Worm (Caenorhabditis elegans) whole organism, early embryonic: ENCODE data around the gene vha-12.

Experiments
- B0310.2 ChIP-seq: sonication (generic microtip); optimal IDR thresholded peaks from 2 replicates; lab custom pipeline; 2016; ENCODE audit warnings: mild to moderate bottlenecking, missing genetic modification characterization, missing compliant biosample characterization
- F13C5.2 ChIP-seq: sonication (generic microtip); optimal IDR thresholded peaks from 2 replicates; lab custom pipeline; 2017; ENCODE audit warnings: mild to moderate bottlenecking, missing genetic modification characterization, inconsistent platforms, missing compliant biosample characterization
- aly-1 ChIP-seq: sonication (generic microtip); optimal IDR thresholded peaks from 2 replicates; lab custom pipeline; 2016; ENCODE audit warnings: missing genetic modification characterization, missing compliant biosample characterization
- ama-1 ChIP-seq: fragments of 150-350 bp; optimal IDR thresholded peaks from 2 replicates; lab custom pipeline; 2014
- ceh-13 ChIP-seq: fragments of 200-800 bp; sonication (Bioruptor generic); optimal IDR thresholded peaks from 2 replicates; lab custom pipeline; 2018; ENCODE audit warnings: mild to moderate bottlenecking, missing genetic modification characterization, missing compliant biosample characterization
- ceh-36 ChIP-seq: sonication (generic microtip); optimal IDR thresholded peaks from 2 replicates; lab custom pipeline; 2016; ENCODE audit warnings: missing genetic modification characterization, inconsistent platforms, missing compliant biosample characterization
- ets-7 ChIP-seq: sonication (generic microtip); optimal IDR thresholded peaks from 2 replicates; lab custom pipeline; 2016; ENCODE audit warnings: missing genotype, missing genetic modification characterization, missing compliant biosample characterization
- flt-1 ChIP-seq: fragments of 200-800 bp; sonication (Bioruptor generic); IDR thresholded peaks from 2 replicates; pipeline ENCODE4 v1.3.6; 2022; ENCODE audit warnings: missing genetic modification characterization, missing compliant biosample characterization
- hmbx-1 ChIP-seq: sonication (generic microtip); optimal IDR thresholded peaks from 2 replicates; lab custom pipeline; 2016; ENCODE audit warnings: mild to moderate bottlenecking, missing genetic modification characterization, missing compliant biosample characterization
- hmg-4 ChIP-seq: fragments of 200-800 bp; sonication (Bioruptor generic); optimal IDR thresholded peaks from 2 replicates; lab custom pipeline; 2018; ENCODE audit warnings: mild to moderate bottlenecking, missing genetic modification characterization, missing compliant biosample characterization
- hnd-1 ChIP-seq: sonication (generic microtip); optimal IDR thresholded peaks from 2 replicates; lab custom pipeline; 2016; ENCODE audit warnings: missing genetic modification characterization, missing compliant biosample characterization
- pes-1 ChIP-seq: fragments of 200-800 bp; sonication (Bioruptor generic); IDR thresholded peaks from 2 replicates; pipeline ENCODE4 v1.3.6; 2022; ENCODE audit warnings: missing genetic modification reagents, missing genetic modification characterization, missing compliant biosample characterization
- scrt-1 ChIP-seq: fragments of 200-800 bp; sonication (Bioruptor generic); IDR thresholded peaks from 2 replicates; pipeline ENCODE4 v1.3.6; 2022; ENCODE audit warnings: missing genetic modification characterization, missing compliant biosample characterization
- sea-1 ChIP-seq: fragments of 200-800 bp; sonication (Bioruptor generic); conservative IDR thresholded peaks from 2 replicates; pipeline ENCODE4 v1.3.6; 2022; ENCODE audit warnings: missing genetic modification characterization, missing compliant biosample characterization
- tbx-11 ChIP-seq: fragments of 200-800 bp; sonication (Bioruptor generic); IDR thresholded peaks from 2 replicates; pipeline ENCODE4 v1.3.6; 2022; ENCODE audit warnings: missing genetic modification characterization, missing compliant biosample characterization
- tbx-37 ChIP-seq: fragments of 200-800 bp; sonication (Bioruptor generic); conservative IDR thresholded peaks from 2 replicates; pipeline ENCODE4 v1.3.6; 2022; ENCODE audit warnings: missing genetic modification reagents, missing genetic modification characterization, missing compliant biosample characterization
- tra-4 ChIP-seq: sonication (generic microtip); optimal IDR thresholded peaks from 2 replicates; lab custom pipeline; 2017; ENCODE audit warnings: missing genetic modification characterization, missing compliant biosample characterization

vha-12 gene

ce11 chrX:4222779-4223387 is 32.0 kb downstream of the vha-12 start:
- TF ChIP-seq ama-1 (no peak), B0310.2 (peak; percentile 37), ceh-36 (tag; lab: Kevin White, UChicago) (no peak), hnd-1 (no peak), scrt-1 (GFP tag; lab: Robert Waterston, UW) (no peak), ets-7 (tag; lab: Kevin White, UChicago) (no peak), pes-1 (GFP tag; lab: Robert Waterston, UW) (0 out of 2 replicates have a peak, but pooled peaks have one; percentile 24), hmbx-1 (no peak), aly-1 (tag; lab: Kevin White, UChicago) (no peak), tbx-37 (no peak), ceh-13 (GFP tag; lab: Kevin White, UChicago) (no peak), sea-1 (GFP tag; lab: Robert Waterston, UW) (no peak), hmg-4 (GFP tag; lab: Kevin White, UChicago) (no peak), tra-4 (no peak), flt-1 (GFP tag; lab: Robert Waterston, UW) (no peak), tbx-11 (GFP tag; lab: Robert Waterston, UW) (no peak), F13C5.2 (tag; lab: Kevin White, UChicago) (no peak)

DNA sequence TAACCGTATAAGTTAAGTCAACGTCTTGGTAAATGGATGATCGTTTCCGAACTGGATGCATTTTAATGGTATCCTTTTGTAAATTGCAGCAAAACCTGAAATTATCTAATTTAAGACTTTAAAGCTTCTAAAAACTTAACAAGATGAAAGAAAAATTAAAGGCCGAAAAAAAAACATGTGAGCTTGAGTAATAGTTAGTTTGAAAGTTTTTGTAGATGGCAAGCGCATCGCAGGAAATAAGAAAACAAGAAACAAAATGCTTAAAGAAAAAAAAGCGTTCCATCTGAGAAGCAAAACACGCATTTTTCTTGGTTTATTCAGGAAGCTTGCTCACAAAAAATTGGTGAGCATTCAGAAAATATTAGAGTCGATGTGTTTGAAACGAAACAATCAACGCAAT is 44.9 kb downstream of the vha-12 start, which contains the start of gene rab-37:
rab-37 (minus strand) TSS at position 101 of the 400 bp plus-strand sequence.
- TF ChIP-seq ceh-13 (GFP tag; lab: Kevin White, UChicago) (no peak), ceh-36 (tag; lab: Kevin White, UChicago) (no peak), scrt-1 (GFP tag; lab: Robert Waterston, UW) (no peak), tbx-37 (no peak), tra-4 (no peak), sea-1 (GFP tag; lab: Robert Waterston, UW) (no peak), aly-1 (tag; lab: Kevin White, UChicago) (no peak), ama-1 (no peak), B0310.2 (no peak), hnd-1 (no peak), hmbx-1 (no peak), hmg-4 (GFP tag; lab: Kevin White, UChicago) (no peak), tbx-11 (GFP tag; lab: Robert Waterston, UW) (no peak), flt-1 (GFP tag; lab: Robert Waterston, UW) (no peak)

ce11 chrX:4238971-4239370 is 48.1 kb downstream of the vha-12 start:
- TF ChIP-seq ceh-36 (tag; lab: Kevin White, UChicago) (no peak), hmg-4 (GFP tag; lab: Kevin White, UChicago) (no peak), pes-1 (GFP tag; lab: Robert Waterston, UW) (no peak), tbx-37 (no peak), tra-4 (no peak), flt-1 (GFP tag; lab: Robert Waterston, UW) (no peak), ceh-13 (GFP tag; lab: Kevin White, UChicago) (no peak), sea-1 (GFP tag; lab: Robert Waterston, UW) (no peak), aly-1 (tag; lab: Kevin White, UChicago) (no peak), scrt-1 (GFP tag; lab: Robert Waterston, UW) (no peak)
